Worm (Caenorhabditis elegans): ENCODE data around the gene mgrn-1.

DNA sequence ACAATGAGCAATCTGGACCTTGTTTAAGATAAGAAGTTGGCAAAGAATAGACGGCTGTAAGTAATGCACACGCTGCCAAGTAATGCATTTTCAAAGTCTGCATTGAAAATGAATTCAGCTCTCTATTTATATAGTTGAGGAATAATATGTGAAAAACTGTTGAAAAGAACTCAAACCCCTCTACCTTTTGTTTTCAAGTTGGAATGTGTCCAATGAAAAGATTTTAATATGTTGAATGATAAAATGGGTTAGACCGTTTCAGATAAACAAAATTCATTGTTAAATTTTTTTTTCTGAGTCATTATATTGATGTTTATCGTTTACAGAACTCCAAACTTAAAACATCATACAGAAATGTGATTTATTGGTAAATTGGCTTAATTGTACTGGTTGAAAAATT, 48.0 kb downstream of the mgrn-1 start, which contains the start of gene E02H4.8:
- no peak for TF ChIP-seq mdl-1 (tag; optimal IDR thresholded peaks at IDR 0.05)
- TF ChIP-seq nhr-23 (tag; optimal IDR thresholded peaks at IDR 0.05), result no peak
- TF ChIP-seq fos-1 (tag; optimal IDR thresholded peaks at IDR 0.05), result no peak
